Worm (Caenorhabditis elegans) whole organism, young adult: ENCODE results near the gene C17H12.6.

Experiments
- C17E4.6 ChIP-seq: fragments of 200-800 bp; sonication (Bioruptor generic); IDR thresholded peaks from 2 replicates; pipeline ENCODE4 v1.3.6; 2022; ENCODE audit warnings: missing genetic modification reagents, missing genetic modification characterization, missing compliant biosample characterization
- D2030.7 ChIP-seq: fragments of 200-800 bp; sonication (Bioruptor generic); IDR thresholded peaks from 2 replicates; pipeline ENCODE4 v1.3.6; 2022; ENCODE audit warnings: missing genetic modification reagents, missing genetic modification characterization, missing compliant biosample characterization
- F39B2.1 ChIP-seq: fragments of 200-800 bp; sonication (Bioruptor generic); IDR thresholded peaks from 2 replicates; pipeline ENCODE4 v1.3.6; 2022; ENCODE audit warnings: missing genetic modification reagents, missing genetic modification characterization, missing compliant biosample characterization
- F55B11.4 ChIP-seq: sonication (generic microtip); optimal IDR thresholded peaks from 2 replicates; lab custom pipeline; 2016; ENCODE audit warnings: missing compliant biosample characterization, missing genetic modification characterization, borderline replicate concordance; ENCODE audit not compliant: insufficient read depth
- F57C9.4 ChIP-seq: sonication (generic microtip); optimal IDR thresholded peaks from 2 replicates; lab custom pipeline; 2017; ENCODE audit warnings: mild to moderate bottlenecking, missing genetic modification characterization, missing compliant biosample characterization
- T07F8.4 ChIP-seq: sonication (generic microtip); optimal IDR thresholded peaks from 2 replicates; lab custom pipeline; 2016; ENCODE audit warnings: mild to moderate bottlenecking, missing genetic modification characterization, moderate library complexity, missing compliant biosample characterization
- Y53F4B.3 ChIP-seq: fragments of 200-800 bp; sonication (Bioruptor generic); IDR thresholded peaks from 2 replicates; pipeline ENCODE4 v1.3.6; 2022; ENCODE audit warnings: missing genetic modification reagents, missing genetic modification characterization, missing compliant biosample characterization
- Y53G8AR.9 ChIP-seq: fragments of 200-800 bp; sonication (Bioruptor generic); conservative IDR thresholded peaks from 2 replicates; pipeline ENCODE4 v1.3.6; 2022; ENCODE audit warnings: missing genetic modification reagents, missing genetic modification characterization, missing compliant biosample characterization
- Y56A3A.18 ChIP-seq: fragments of 200-800 bp; sonication (Bioruptor generic); IDR thresholded peaks from 2 replicates; pipeline ENCODE4 v1.3.6; 2022; ENCODE audit warnings: missing genetic modification reagents, missing genetic modification characterization, missing compliant biosample characterization
- Y95B8A.8 ChIP-seq: fragments of 200-800 bp; sonication (Bioruptor generic); IDR thresholded peaks from 2 replicates; pipeline ENCODE4 v1.3.6; 2022; ENCODE audit warnings: missing genetic modification reagents, missing genetic modification characterization, missing compliant biosample characterization
- ZK185.1 ChIP-seq: sonication (generic microtip); optimal IDR thresholded peaks from 2 replicates; lab custom pipeline; 2016; ENCODE audit warnings: mild to moderate bottlenecking, missing genetic modification characterization, missing compliant biosample characterization; ENCODE audit not compliant: poor library complexity, severe bottlenecking
- aptf-3 ChIP-seq: fragments of 200-800 bp; sonication (Bioruptor generic); IDR thresholded peaks from 2 replicates; pipeline ENCODE4 v1.3.6; 2022; ENCODE audit warnings: missing genetic modification characterization, missing compliant biosample characterization
- atf-7 ChIP-seq: sonication (generic microtip); optimal IDR thresholded peaks from 2 replicates; lab custom pipeline; 2017; ENCODE audit warnings: mild to moderate bottlenecking, missing genetic modification characterization, missing compliant biosample characterization
- attf-3 ChIP-seq: fragments of 200-800 bp; sonication (Bioruptor generic); conservative IDR thresholded peaks from 2 replicates; pipeline ENCODE4 v1.3.6; 2022; ENCODE audit warnings: missing genetic modification reagents, missing genetic modification characterization, missing compliant biosample characterization
- attf-6 ChIP-seq: fragments of 200-800 bp; sonication (Bioruptor generic); IDR thresholded peaks from 2 replicates; pipeline ENCODE4 v1.3.6; 2022; ENCODE audit warnings: missing genetic modification reagents, missing genetic modification characterization, missing compliant biosample characterization
- bed-2 ChIP-seq: fragments of 200-800 bp; sonication (Bioruptor generic); IDR thresholded peaks from 2 replicates; pipeline ENCODE4 v1.3.6; 2022; ENCODE audit warnings: missing genetic modification reagents, missing genetic modification characterization, missing compliant biosample characterization
- ceh-58 ChIP-seq: fragments of 200-800 bp; sonication (Bioruptor generic); IDR thresholded peaks from 2 replicates; pipeline ENCODE4 v1.3.6; 2022; ENCODE audit warnings: missing genetic modification characterization, missing compliant biosample characterization
- ceh-79 ChIP-seq: sonication (generic microtip); optimal IDR thresholded peaks from 2 replicates; lab custom pipeline; 2017; ENCODE audit warnings: mild to moderate bottlenecking, missing genetic modification characterization, missing compliant biosample characterization
- die-1 ChIP-seq: sonication (generic microtip); optimal IDR thresholded peaks from 2 replicates; lab custom pipeline; 2016; ENCODE audit warnings: missing genotype, mild to moderate bottlenecking, missing genetic modification characterization, missing compliant biosample characterization
- dpff-1 ChIP-seq: sonication (generic microtip); optimal IDR thresholded peaks from 2 replicates; lab custom pipeline; 2017; ENCODE audit warnings: mild to moderate bottlenecking, missing genetic modification characterization, missing compliant biosample characterization
- egrh-3 ChIP-seq: fragments of 200-800 bp; sonication (Bioruptor generic); IDR thresholded peaks from 2 replicates; pipeline ENCODE4 v1.3.6; 2022; ENCODE audit warnings: missing genetic modification reagents, missing genetic modification characterization, missing compliant biosample characterization
- ets-4 ChIP-seq: fragments of 200-800 bp; sonication (Bioruptor generic); optimal IDR thresholded peaks from 2 replicates; lab custom pipeline; 2018; ENCODE audit warnings: mild to moderate bottlenecking, missing genetic modification characterization, missing compliant biosample characterization
- fkh-3 ChIP-seq: sonication (generic microtip); optimal IDR thresholded peaks from 2 replicates; lab custom pipeline; 2016; ENCODE audit warnings: mild to moderate bottlenecking, missing genetic modification characterization, missing compliant biosample characterization
- hmg-20 ChIP-seq: fragments of 200-800 bp; sonication (Bioruptor generic); IDR thresholded peaks from 2 replicates; pipeline ENCODE4 v1.3.6; 2022; ENCODE audit warnings: missing genetic modification reagents, missing genetic modification characterization, missing compliant biosample characterization
- lag-1 ChIP-seq: fragments of 200-800 bp; sonication (Bioruptor generic); IDR thresholded peaks from 2 replicates; pipeline ENCODE4 v1.3.6; 2022; ENCODE audit warnings: missing genetic modification reagents, missing genetic modification characterization, missing compliant biosample characterization
- let-526 ChIP-seq: fragments of 200-800 bp; sonication (Bioruptor generic); IDR thresholded peaks from 2 replicates; pipeline ENCODE4 v1.3.6; 2022; ENCODE audit warnings: missing genetic modification reagents, missing genetic modification characterization, missing compliant biosample characterization
- let-607 ChIP-seq, 2 experiments: fragments of 200-800 bp in 1 of 2; sonication (Bioruptor generic) in 1 of 2; sonication (generic microtip) in 1 of 2; optimal IDR thresholded peaks; 2 replicates each; lab custom pipeline; 2016 to 2018; ENCODE audit warnings: mild to moderate bottlenecking in 2 of 2, missing compliant biosample characterization in 2 of 2, missing genetic modification characterization in 2 of 2, moderate library complexity in 2 of 2, missing genotype in 1 of 2
- lin-26 ChIP-seq: fragments of 200-800 bp; sonication (Bioruptor generic); IDR thresholded peaks from 2 replicates; pipeline ENCODE4 v1.3.6; 2022; ENCODE audit warnings: missing genetic modification reagents, missing genetic modification characterization, missing compliant biosample characterization
- lin-54 ChIP-seq: fragments of 200-800 bp; sonication (Bioruptor generic); optimal IDR thresholded peaks from 2 replicates; lab custom pipeline; 2018; ENCODE audit warnings: mild to moderate bottlenecking, missing genetic modification characterization, missing compliant biosample characterization
- lsl-1 ChIP-seq: fragments of 200-800 bp; sonication (Bioruptor generic); optimal IDR thresholded peaks from 2 replicates; lab custom pipeline; 2018; ENCODE audit warnings: mild to moderate bottlenecking, missing genetic modification characterization, moderate library complexity, missing compliant biosample characterization
- madf-10 ChIP-seq: sonication (generic microtip); optimal IDR thresholded peaks from 2 replicates; lab custom pipeline; 2016; ENCODE audit warnings: mild to moderate bottlenecking, missing genetic modification characterization, missing compliant biosample characterization
- madf-8 ChIP-seq: fragments of 200-800 bp; sonication (Bioruptor generic); conservative IDR thresholded peaks from 2 replicates; pipeline ENCODE4 v1.3.6; 2022; ENCODE audit warnings: missing genetic modification reagents, missing genetic modification characterization, missing compliant biosample characterization
- mel-28 ChIP-seq: sonication (generic microtip); optimal IDR thresholded peaks from 2 replicates; lab custom pipeline; 2016; ENCODE audit warnings: borderline replicate concordance, mild to moderate bottlenecking, missing genetic modification characterization, missing compliant biosample characterization
- mes-4 ChIP-seq: sonication (generic microtip); optimal IDR thresholded peaks from 2 replicates; lab custom pipeline; 2016; ENCODE audit warnings: missing genotype, missing genetic modification characterization, missing compliant biosample characterization
- nfya-2 ChIP-seq: fragments of 200-800 bp; sonication (Bioruptor generic); IDR thresholded peaks from 2 replicates; pipeline ENCODE4 v1.3.6; 2022; ENCODE audit warnings: missing genetic modification reagents, missing genetic modification characterization, missing compliant biosample characterization
- nhr-120 ChIP-seq: fragments of 200-800 bp; sonication (Bioruptor generic); IDR thresholded peaks from 2 replicates; pipeline ENCODE4 v1.3.6; 2022; ENCODE audit warnings: missing genetic modification characterization, missing compliant biosample characterization
- nhr-90 ChIP-seq: sonication (generic microtip); optimal IDR thresholded peaks from 2 replicates; lab custom pipeline; 2016; ENCODE audit warnings: missing genotype, mild to moderate bottlenecking, missing genetic modification characterization, missing compliant biosample characterization
- sdz-38 ChIP-seq: sonication (generic microtip); optimal IDR thresholded peaks from 2 replicates; lab custom pipeline; 2016; ENCODE audit warnings: missing genotype, missing genetic modification characterization, missing compliant biosample characterization
- snpc-1.3 ChIP-seq: sonication (generic microtip); optimal IDR thresholded peaks from 2 replicates; lab custom pipeline; 2017; ENCODE audit warnings: missing genetic modification characterization, mild to moderate bottlenecking, missing compliant biosample characterization, antibody characterized with exemption, moderate library complexity, missing genotype, missing genetic modification reagents; ENCODE audit not compliant: insufficient read depth
- snpc-4 ChIP-seq, 5 experiments: fragments of 150-350 bp in 1 of 5; sonication (generic microtip) in 4 of 5; optimal IDR thresholded peaks; 2 replicates each; lab custom pipeline; 2014 to 2018; ENCODE audit warnings: missing genetic modification characterization in 5 of 5, missing biosample characterization in 3 of 5, antibody characterized with exemption in 2 of 5, mild to moderate bottlenecking in 2 of 5, missing compliant biosample characterization in 2 of 5, missing genotype in 2 of 5, moderate library complexity in 2 of 5, missing genetic modification reagents in 1 of 5
- somi-1 ChIP-seq: fragments of 200-800 bp; sonication (Bioruptor generic); optimal IDR thresholded peaks from 2 replicates; lab custom pipeline; 2018; ENCODE audit warnings: mild to moderate bottlenecking, missing genetic modification characterization, missing compliant biosample characterization
- xnd-1 ChIP-seq: sonication (generic microtip); optimal IDR thresholded peaks from 2 replicates; lab custom pipeline; 2016; ENCODE audit warnings: missing genotype, missing genetic modification reagents, missing genetic modification characterization, missing compliant biosample characterization
- zim-3 ChIP-seq: sonication (generic microtip); optimal IDR thresholded peaks from 2 replicates; lab custom pipeline; 2017; ENCODE audit warnings: mild to moderate bottlenecking, missing genetic modification characterization, moderate library complexity, missing compliant biosample characterization
- ztf-18 ChIP-seq: sonication (generic microtip); optimal IDR thresholded peaks from 2 replicates; lab custom pipeline; 2016; ENCODE audit warnings: missing genotype, mild to moderate bottlenecking, missing genetic modification characterization, missing compliant biosample characterization
- ztf-26 ChIP-seq: sonication (generic microtip); optimal IDR thresholded peaks from 2 replicates; lab custom pipeline; 2017; ENCODE audit warnings: missing genetic modification characterization, missing compliant biosample characterization

Gene C17H12.6

ce11 chrIV:6793310-6793966, 28.9 kb downstream of the C17H12.6 start:
- TF ChIP-seq Y53F4B.3 (GFP tag; lab: Robert Waterston, UW) (no peak), ztf-18 (peak; percentile 35), ztf-26 (tag; lab: Kevin White, UChicago) (no peak), ZK185.1 (tag; lab: Kevin White, UChicago) (no peak), attf-6 (GFP tag; lab: Robert Waterston, UW) (peak; percentile 98), lsl-1 (GFP tag; lab: Kevin White, UChicago) (peak; percentile 20), sdz-38 (tag; lab: Kevin White, UChicago) (no peak), lin-26 (GFP tag; lab: Robert Waterston, UW) (no peak), F57C9.4 (no peak), somi-1 (GFP tag; lab: Kevin White, UChicago) (no peak), bed-2 (GFP tag; lab: Robert Waterston, UW) (no peak), nhr-120 (GFP tag; lab: Robert Waterston, UW) (no peak), C17E4.6 (GFP tag; lab: Robert Waterston, UW) (no peak), ets-4 (no peak), snpc-4 (GFP tag; optimal IDR thresholded peaks at IDR 0.05; lab: Kevin White, UChicago) (no peak), snpc-4 (tag; optimal IDR thresholded peaks at IDR 0.05; lab: Kevin White, UChicago) (peak in 1 of 4 experiments; percentile 40), madf-10 (no peak), zim-3 (tag; lab: Kevin White, UChicago) (no peak), let-607 (tag; optimal IDR thresholded peaks at IDR 0.05; lab: Kevin White, UChicago) (no peak), attf-3 (GFP tag; lab: Robert Waterston, UW) (no peak), nfya-2 (no peak), fkh-3 (tag; lab: Kevin White, UChicago) (no peak), D2030.7 (no peak), hmg-20 (GFP tag; lab: Robert Waterston, UW) (no peak), lin-54 (GFP tag; lab: Kevin White, UChicago) (peak; percentile 18), snpc-1.3 (tag; lab: Kevin White, UChicago) (no peak), Y95B8A.8 (GFP tag; lab: Robert Waterston, UW) (no peak), ceh-79 (tag; lab: Kevin White, UChicago) (no peak), F55B11.4 (tag; lab: Kevin White, UChicago) (no peak), die-1 (tag; lab: Kevin White, UChicago) (no peak), Y56A3A.18 (GFP tag; lab: Robert Waterston, UW) (no peak), ceh-58 (GFP tag; lab: Robert Waterston, UW) (peak; percentile 88; the same call in 1 of the 2 replicates), xnd-1 (tag; lab: Kevin White, UChicago) (no peak), mes-4 (tag; lab: Kevin White, UChicago) (no peak), T07F8.4 (tag; lab: Kevin White, UChicago) (no peak), atf-7 (tag; lab: Kevin White, UChicago) (no peak), F39B2.1 (GFP tag; lab: Robert Waterston, UW) (no peak), let-526 (no peak), egrh-3 (GFP tag; lab: Robert Waterston, UW) (no peak), Y53G8AR.9 (no peak), madf-8 (GFP tag; lab: Robert Waterston, UW) (0 out of 2 replicates have a peak, but pooled peaks have one; percentile 11), mel-28 (tag; lab: Kevin White, UChicago) (no peak), lag-1 (GFP tag; lab: Robert Waterston, UW) (no peak), aptf-3 (no peak), dpff-1 (tag; lab: Kevin White, UChicago) (no peak), nhr-90 (tag; lab: Kevin White, UChicago) (no peak)
- TF ChIP-seq, all 124 proteins: peak for 7
